Fruit fly (Drosophila melanogaster): ENCODE data around the gene Ada2b.
A peak's percentile ranks its signal among the peaks of the same experiment; 100 is the strongest.

Gene Ada2b

DNA sequence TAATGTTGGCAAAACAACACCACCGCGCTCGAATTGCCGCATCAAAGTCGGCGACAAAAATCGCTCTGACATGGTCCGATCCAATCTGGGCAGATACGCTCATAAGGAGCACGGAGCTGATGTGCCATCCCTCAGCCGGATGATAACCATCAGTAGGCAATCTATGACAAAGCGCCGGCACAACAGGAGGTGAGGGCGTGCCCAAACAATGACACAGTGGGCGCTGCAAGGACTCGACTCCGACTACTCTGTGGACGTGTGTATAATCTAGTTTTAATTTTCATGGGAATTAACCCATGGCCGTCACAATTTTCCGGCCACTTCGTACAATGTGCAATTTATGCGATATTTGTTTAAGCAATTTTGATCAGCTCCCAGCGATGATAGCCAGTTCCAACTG lies 34.7 kb upstream of the Ada2b start:
- TF ChIP-seq CG32006 (GFP tag; optimal IDR thresholded peaks at IDR 0.05) (no peak), CG10669 (GFP tag; optimal IDR thresholded peaks at IDR 0.05) (no peak), Lpt (GFP tag; optimal IDR thresholded peaks at IDR 0.05) (no peak), CG10631 (GFP tag; optimal IDR thresholded peaks at IDR 0.05) (no peak), OdsH (GFP tag; optimal IDR thresholded peaks at IDR 0.05) (no peak), CG6854 (GFP tag; optimal IDR thresholded peaks at IDR 0.05) (no peak), net (GFP tag; optimal IDR thresholded peaks at IDR 0.05) (no peak), CG11762 (GFP tag; optimal IDR thresholded peaks at IDR 0.05; ENCODE audit: insufficient read depth) (no peak), acj6 (GFP tag; optimal IDR thresholded peaks at IDR 0.05) (no peak), CG31627 (GFP tag; optimal IDR thresholded peaks at IDR 0.05) (no peak), Met (GFP tag; optimal IDR thresholded peaks at IDR 0.05) (no peak)

DNA sequence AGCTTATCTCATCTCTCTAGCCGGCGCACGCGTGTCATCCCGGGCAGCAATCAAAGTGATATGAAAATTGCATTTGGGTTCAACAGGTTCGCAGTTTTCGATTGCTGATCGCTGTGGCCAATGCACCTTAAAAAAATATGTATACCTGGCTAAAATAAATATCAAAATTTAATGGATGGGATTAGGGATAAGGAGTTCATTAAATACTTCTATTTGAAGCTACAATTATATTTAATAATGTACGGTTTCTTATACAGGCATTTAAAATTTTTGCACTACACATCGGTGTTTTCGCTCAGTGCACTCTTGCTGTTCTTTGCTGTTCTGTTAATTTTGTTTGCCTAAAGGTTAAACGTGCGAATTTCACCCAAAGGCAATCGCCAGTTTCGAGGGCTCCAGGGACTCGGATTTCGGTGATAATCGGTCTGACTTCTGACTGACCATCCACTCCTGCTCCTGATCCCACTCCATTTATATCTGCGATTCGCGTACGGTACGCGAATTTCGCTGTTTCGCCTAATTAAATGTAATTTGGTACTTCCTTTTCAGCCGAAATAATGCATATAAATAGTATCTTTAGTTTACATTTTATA lies 32.4 kb upstream of the Ada2b start:
- TF ChIP-seq CG31627 (GFP tag; optimal IDR thresholded peaks at IDR 0.05) (peak; percentile 64), topi (GFP tag; optimal IDR thresholded peaks at IDR 0.05) (peak; percentile 70), dsx (GFP tag; optimal IDR thresholded peaks at IDR 0.05; ENCODE audit: poor library complexity, severe bottlenecking) (no peak), CG32006 (GFP tag; optimal IDR thresholded peaks at IDR 0.05) (no peak), OdsH (GFP tag; optimal IDR thresholded peaks at IDR 0.05) (no peak), CG4318 (GFP tag; optimal IDR thresholded peaks at IDR 0.05) (no peak), Met (GFP tag; optimal IDR thresholded peaks at IDR 0.05) (peak; percentile 68), vri (GFP tag; optimal IDR thresholded peaks at IDR 0.05) (no peak), CG10669 (GFP tag; optimal IDR thresholded peaks at IDR 0.05) (no peak), pdm3 (GFP tag; optimal IDR thresholded peaks at IDR 0.05) (no peak), net (GFP tag; optimal IDR thresholded peaks at IDR 0.05) (no peak), Hr4 (GFP tag; optimal IDR thresholded peaks at IDR 0.05) (no peak), CG6792 (GFP tag; optimal IDR thresholded peaks at IDR 0.05) (peak; percentile 31), Smox (GFP tag; optimal IDR thresholded peaks at IDR 0.05) (peak; percentile 73), Blimp-1 (GFP tag; optimal IDR thresholded peaks at IDR 0.05) (no peak), esn (GFP tag; optimal IDR thresholded peaks at IDR 0.05) (peak; percentile 72), eg (GFP tag; IDR thresholded peaks at IDR 0.05) (no peak), CG6808 (GFP tag; optimal IDR thresholded peaks at IDR 0.05) (no peak), CG1621 (tag; optimal IDR thresholded peaks at IDR 0.05) (no peak), lz (GFP tag; optimal IDR thresholded peaks at IDR 0.05) (peak; percentile 65), Ets21C (GFP tag; optimal IDR thresholded peaks at IDR 0.05) (peak; percentile 62), CG6854 (GFP tag; optimal IDR thresholded peaks at IDR 0.05) (no peak), Hr39 (GFP tag; optimal IDR thresholded peaks at IDR 0.05) (peak; percentile 69), acj6 (GFP tag; optimal IDR thresholded peaks at IDR 0.05) (no peak), CG8319 (GFP tag; optimal IDR thresholded peaks at IDR 0.05) (no peak), cyc (GFP tag; optimal IDR thresholded peaks at IDR 0.05) (peak; percentile 74), CG11762 (GFP tag; optimal IDR thresholded peaks at IDR 0.05; ENCODE audit: insufficient read depth) (no peak), svp (GFP tag) (peak; percentile 100), salr (GFP tag; optimal IDR thresholded peaks at IDR 0.05) (no peak), Lpt (GFP tag; optimal IDR thresholded peaks at IDR 0.05) (no peak), Hr38 (GFP tag; optimal IDR thresholded peaks at IDR 0.05) (no peak), Sox102F (GFP tag; optimal IDR thresholded peaks at IDR 0.05) (peak; percentile 75), Eip93F (GFP tag; optimal IDR thresholded peaks at IDR 0.05) (no peak), CG34406 (GFP tag; optimal IDR thresholded peaks at IDR 0.05) (peak; percentile 42), fkh (GFP tag; optimal IDR thresholded peaks at IDR 0.05) (no peak), CG11902 (GFP tag; optimal IDR thresholded peaks at IDR 0.05) (no peak), CG16779 (tag; optimal IDR thresholded peaks at IDR 0.05) (no peak), CG6163 (GFP tag; IDR thresholded peaks at IDR 0.05) (no peak), CG11294 (GFP tag; IDR thresholded peaks at IDR 0.05) (no peak)

Data from whole organism, prepupa.